Worm (Caenorhabditis elegans): ENCODE measurements around the gene F42A6.5.
A peak's percentile ranks its signal among the peaks of the same experiment; 100 is the strongest.

F42A6.5 gene

ce11 chrIV:3338676-3339075 lies 7.0 kb upstream of the F42A6.5 start, which contains the start of gene hrpa-1 (continued):
- no peak for TF ChIP-seq let-526 (GFP tag; IDR thresholded peaks at IDR 0.05)
- no peak for TF ChIP-seq zim-3 (tag; optimal IDR thresholded peaks at IDR 0.05)
- TF ChIP-seq hlh-12 (tag; optimal IDR thresholded peaks at IDR 0.05), result no peak
- no peak for TF ChIP-seq B0261.1 (tag; optimal IDR thresholded peaks at IDR 0.05)
- TF ChIP-seq B0019.2 (GFP tag; conservative IDR thresholded peaks at IDR 0.05), result no peak
- no peak for TF ChIP-seq C06A6.2 (GFP tag; conservative IDR thresholded peaks at IDR 0.05)
- no peak for TF ChIP-seq nhr-27 (tag; optimal IDR thresholded peaks at IDR 0.05)
- no peak for TF ChIP-seq rec-8 (tag; optimal IDR thresholded peaks at IDR 0.05)
- no peak for TF ChIP-seq ceh-58 (GFP tag; IDR thresholded peaks at IDR 0.05)
- peak; percentile 61 for TF ChIP-seq madf-6 (GFP tag; IDR thresholded peaks at IDR 0.05)
- TF ChIP-seq somi-1 (GFP tag; optimal IDR thresholded peaks at IDR 0.05), result no peak
- no peak for TF ChIP-seq zfh-2 (GFP tag; conservative IDR thresholded peaks at IDR 0.05)
- TF ChIP-seq nhr-179 (tag; optimal IDR thresholded peaks at IDR 0.05), result no peak

DNA sequence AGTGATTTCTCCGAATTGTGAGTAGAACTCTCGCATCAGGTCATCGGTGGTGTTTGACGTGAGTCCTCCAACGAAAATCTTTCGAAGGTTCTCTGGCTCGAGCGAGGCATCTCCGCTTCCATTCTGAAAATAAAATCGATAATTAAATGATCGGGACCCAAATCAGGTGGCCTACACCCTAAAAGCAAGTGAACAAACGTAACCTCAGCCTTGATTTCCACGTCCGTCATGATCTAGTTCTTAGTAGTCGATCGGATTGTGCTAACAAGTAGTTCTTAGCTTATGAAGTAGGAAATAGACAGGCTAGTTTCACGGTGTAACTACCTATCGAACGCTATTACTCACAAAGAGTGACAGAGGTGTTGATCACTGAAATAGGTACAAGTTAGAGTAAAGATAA lies 6.5 kb upstream of the F42A6.5 start:
- TF ChIP-seq madf-8 (GFP tag; conservative IDR thresholded peaks at IDR 0.05), result no peak
- no peak for TF ChIP-seq nfya-1 (tag; optimal IDR thresholded peaks at IDR 0.05; ENCODE audit: borderline replicate concordance, insufficient read depth)
- no peak for TF ChIP-seq snpc-1.1 (tag; optimal IDR thresholded peaks at IDR 0.05; ENCODE audit: insufficient read depth)
- TF ChIP-seq atf-7 (tag; optimal IDR thresholded peaks at IDR 0.05), result no peak
- no peak for TF ChIP-seq lsy-27 (tag; optimal IDR thresholded peaks at IDR 0.05; ENCODE audit: borderline replicate concordance, insufficient read depth)
- no peak for TF ChIP-seq B0035.1 (tag; optimal IDR thresholded peaks at IDR 0.05)
- TF ChIP-seq cebp-1 (GFP tag; IDR thresholded peaks at IDR 0.05), result no peak; the same call in 1 of the 2 replicates
- TF ChIP-seq cebp-1 (tag; optimal IDR thresholded peaks at IDR 0.05), result no peak
- no peak for TF ChIP-seq C06A6.2 (GFP tag; conservative IDR thresholded peaks at IDR 0.05)
- no peak for TF ChIP-seq sea-2 (GFP tag; IDR thresholded peaks at IDR 0.05)
- no peak for TF ChIP-seq K11D2.4 (GFP tag; IDR thresholded peaks at IDR 0.05)
- TF ChIP-seq let-526 (GFP tag; IDR thresholded peaks at IDR 0.05), result no peak
- TF ChIP-seq F57C9.4 (tag; optimal IDR thresholded peaks at IDR 0.05), result no peak
- TF ChIP-seq zfh-2 (GFP tag; conservative IDR thresholded peaks at IDR 0.05), result no peak
- TF ChIP-seq F23B12.7 (tag; optimal IDR thresholded peaks at IDR 0.05; ENCODE audit: insufficient read depth), result no peak
- no peak for TF ChIP-seq nhr-179 (tag; optimal IDR thresholded peaks at IDR 0.05)
- TF ChIP-seq attf-5 (GFP tag; optimal IDR thresholded peaks at IDR 0.05), result no peak
- no peak for TF ChIP-seq attf-6 (GFP tag; IDR thresholded peaks at IDR 0.05)
- peak; percentile 34; the same call in 1 of the 2 replicates for TF ChIP-seq D2030.7 (GFP tag; IDR thresholded peaks at IDR 0.05)
- no peak for TF ChIP-seq hlh-12 (tag; optimal IDR thresholded peaks at IDR 0.05)
- TF ChIP-seq hrde-1 (tag; optimal IDR thresholded peaks at IDR 0.05; ENCODE audit: borderline replicate concordance), result no peak
- TF ChIP-seq dpl-1 (GFP tag; optimal IDR thresholded peaks at IDR 0.05), result no peak
- no peak for TF ChIP-seq C17E4.6 (GFP tag; IDR thresholded peaks at IDR 0.05)
- no peak for TF ChIP-seq F52B5.7 (tag; optimal IDR thresholded peaks at IDR 0.05)
- TF ChIP-seq tbx-9 (tag; optimal IDR thresholded peaks at IDR 0.05; ENCODE audit: borderline replicate concordance), result no peak
- no peak for TF ChIP-seq nfya-2 (GFP tag; IDR thresholded peaks at IDR 0.05)
- no peak for TF ChIP-seq hlh-26 (GFP tag; conservative IDR thresholded peaks at IDR 0.05)
- TF ChIP-seq ceh-40 (GFP tag; IDR thresholded peaks at IDR 0.05), result no peak
- no peak for TF ChIP-seq snpc-1.3 (tag; optimal IDR thresholded peaks at IDR 0.05; ENCODE audit: insufficient read depth)
- TF ChIP-seq mxl-1 (tag; optimal IDR thresholded peaks at IDR 0.05), result no peak
- peak; percentile 35 for TF ChIP-seq ztf-18 (tag; optimal IDR thresholded peaks at IDR 0.05)
- peak; percentile 77; the same call in 1 of the 2 replicates for TF ChIP-seq B0336.3 (GFP tag; IDR thresholded peaks at IDR 0.05)
- no peak for TF ChIP-seq ceh-91 (GFP tag; IDR thresholded peaks at IDR 0.05)
- TF ChIP-seq efl-1 (GFP tag; optimal IDR thresholded peaks at IDR 0.05), result no peak
- 0 out of 2 replicates have a peak, but pooled peaks have one; percentile 65 for TF ChIP-seq bed-1 (GFP tag; IDR thresholded peaks at IDR 0.05)
- peak; percentile 72 for TF ChIP-seq ekl-4 (GFP tag; IDR thresholded peaks at IDR 0.05)
- TF ChIP-seq lin-54 (GFP tag; optimal IDR thresholded peaks at IDR 0.05), result peak; percentile 25
- TF ChIP-seq ztf-6 (GFP tag; IDR thresholded peaks at IDR 0.05), result no peak

Data from whole organism, young adult.